Fruit fly (Drosophila melanogaster) whole organism, pupa: ENCODE data around the gene kri.

Experiments used
- CG10348 ChIP-seq: fragments of 200-800 bp; sonication (Bioruptor generic); IDR thresholded peaks from 2 replicates; pipeline ENCODE4 v1.3.6; 2022; ENCODE audit warnings: missing biosample characterization, missing genetic modification characterization
- CG12605 ChIP-seq: fragments of 200-800 bp; sonication (Bioruptor generic); IDR thresholded peaks from 2 replicates; pipeline ENCODE4 v1.3.6; 2022; ENCODE audit warnings: missing biosample characterization, missing genetic modification characterization
- CG13204 ChIP-seq: fragments of 200-800 bp; sonication (Bioruptor generic); optimal IDR thresholded peaks from 2 replicates; lab custom pipeline; 2018; ENCODE audit warnings: missing biosample characterization, mild to moderate bottlenecking, missing genetic modification characterization, moderate library complexity
- CG15710 ChIP-seq: fragments of 200-800 bp; sonication (Bioruptor generic); optimal IDR thresholded peaks from 2 replicates; lab custom pipeline; 2018; ENCODE audit warnings: missing biosample characterization, mild to moderate bottlenecking, missing genetic modification characterization, moderate library complexity
- CG17806 ChIP-seq: fragments of 200-800 bp; sonication (Bioruptor generic); optimal IDR thresholded peaks from 2 replicates; lab custom pipeline; 2018; ENCODE audit warnings: missing biosample characterization, mild to moderate bottlenecking, missing genetic modification characterization, moderate library complexity
- CG32121 ChIP-seq: fragments of 200-800 bp; sonication (Bioruptor generic); IDR thresholded peaks from 2 replicates; pipeline ENCODE4 v1.3.6; 2022; ENCODE audit warnings: missing biosample characterization, missing genetic modification characterization
- CG34367 ChIP-seq: fragments of 200-800 bp; sonication (Bioruptor generic); optimal IDR thresholded peaks from 2 replicates; lab custom pipeline; 2018; ENCODE audit warnings: missing biosample characterization, mild to moderate bottlenecking, missing genetic modification characterization
- CG4496 ChIP-seq: fragments of 200-800 bp; sonication (Bioruptor generic); IDR thresholded peaks from 3 replicates; pipeline ENCODE4 v1.3.6; 2022; ENCODE audit warnings: missing biosample characterization, missing genetic modification characterization
- CG9948 ChIP-seq: fragments of 200-800 bp; sonication (Bioruptor generic); optimal IDR thresholded peaks from 2 replicates; lab custom pipeline; 2018; ENCODE audit warnings: missing biosample characterization, mild to moderate bottlenecking, missing genetic modification characterization, moderate library complexity
- Ets98B ChIP-seq: fragments of 200-800 bp; sonication (Bioruptor generic); IDR thresholded peaks from 2 replicates; pipeline ENCODE4 v1.3.6; 2022; ENCODE audit warnings: missing biosample characterization, missing genetic modification characterization
- Pif1A ChIP-seq: fragments of 200-800 bp; sonication (Bioruptor generic); optimal IDR thresholded peaks from 3 replicates; lab custom pipeline; 2016; ENCODE audit warnings: missing biosample characterization, missing genetic modification characterization
- Pif1B ChIP-seq: fragments of 200-800 bp; sonication (Bioruptor generic); optimal IDR thresholded peaks from 3 replicates; lab custom pipeline; 2016; ENCODE audit warnings: missing biosample characterization, missing genetic modification characterization
- Snoo ChIP-seq: fragments of 200-800 bp; sonication (Bioruptor generic); optimal IDR thresholded peaks from 3 replicates; lab custom pipeline; 2017; ENCODE audit warnings: missing biosample characterization, mild to moderate bottlenecking, missing genetic modification characterization, inconsistent platforms
- fd96Ca ChIP-seq: fragments of 200-800 bp; sonication (Bioruptor generic); IDR thresholded peaks from 3 replicates; pipeline ENCODE4 v1.3.6; 2022; ENCODE audit warnings: missing biosample characterization, missing genetic modification characterization

dm6 chr3L:5817177-5817576 is 6.4 kb downstream of the kri start:
- TF ChIP-seq CG34367: no peak
- no peak for TF ChIP-seq Snoo (tag; lab: Kevin White, UChicago)
- no peak for TF ChIP-seq fd96Ca (GFP tag; lab: Robert Waterston, UW)
- TF ChIP-seq Pif1A: no peak
- TF ChIP-seq CG13204 (GFP tag; lab: Kevin White, UChicago): no peak
- TF ChIP-seq CG10348 (GFP tag; lab: Robert Waterston, UW): no peak
- TF ChIP-seq CG9948 (tag; lab: Kevin White, UChicago): no peak
- TF ChIP-seq CG15710 (tag; lab: Kevin White, UChicago): no peak
- no peak for TF ChIP-seq Ets98B
- TF ChIP-seq CG32121 (GFP tag; lab: Robert Waterston, UW): no peak
- no peak for TF ChIP-seq Pif1B (GFP tag; lab: Kevin White, UChicago)
- no peak for TF ChIP-seq CG17806 (tag; lab: Kevin White, UChicago)
- no peak for TF ChIP-seq CG4496 (GFP tag; lab: Robert Waterston, UW)
- no peak for TF ChIP-seq CG12605 (GFP tag; lab: Robert Waterston, UW)
